Fruit fly (Drosophila melanogaster): Measurements from ENCODE around the gene sowah.

Gene sowah

dm6 chr3L:12490418-12491035 lies 81.8 kb downstream of the sowah start, which contains the start of gene CG10660 (continued):
- TF ChIP-seq CG14860 (GFP tag; IDR thresholded peaks at IDR 0.05; ENCODE audit: partially characterized antibody) (no peak), ind (GFP tag; optimal IDR thresholded peaks at IDR 0.05) (peak; percentile 81), CG10431 (GFP tag; optimal IDR thresholded peaks at IDR 0.05) (peak; percentile 73), ttk (GFP tag; IDR thresholded peaks at IDR 0.05) (peak; percentile 80), abd-A (tag; optimal IDR thresholded peaks at IDR 0.05) (no peak), h (optimal IDR thresholded peaks at IDR 0.05) (no peak), cwo (GFP tag; optimal IDR thresholded peaks at IDR 0.05) (peak; percentile 75), CG2889 (GFP tag; IDR thresholded peaks at IDR 0.05) (peak; percentile 83), Optix (GFP tag; IDR thresholded peaks at IDR 0.05) (peak; percentile 85), sqz (GFP tag; optimal IDR thresholded peaks at IDR 0.05) (peak; percentile 64), fd96Cb (tag; optimal IDR thresholded peaks at IDR 0.05) (peak; percentile 91), CG7357 (GFP tag; IDR thresholded peaks at IDR 0.05) (peak; percentile 73), seq (GFP tag; IDR thresholded peaks at IDR 0.05) (peak; percentile 88), ranshi (GFP tag; IDR thresholded peaks at IDR 0.05) (peak; percentile 89), mirr (GFP tag; optimal IDR thresholded peaks at IDR 0.05) (peak; percentile 13), CG1233 (GFP tag; optimal IDR thresholded peaks at IDR 0.05) (peak; percentile 79), CG11504 (tag; optimal IDR thresholded peaks at IDR 0.05) (peak; percentile 93), pita (GFP tag; optimal IDR thresholded peaks at IDR 0.05) (no peak), CG6813 (GFP tag; optimal IDR thresholded peaks at IDR 0.05) (peak; percentile 78), CG2202 (tag; optimal IDR thresholded peaks at IDR 0.05) (peak; percentile 77), gcm2 (GFP tag; optimal IDR thresholded peaks at IDR 0.05) (peak; percentile 69), Nf-YA (GFP tag; IDR thresholded peaks at IDR 0.05) (peak; percentile 82), Eip74EF (GFP tag; optimal IDR thresholded peaks at IDR 0.05) (peak in 1 of 2 experiments; percentile 87), MESR4 (GFP tag; optimal IDR thresholded peaks at IDR 0.05) (peak; percentile 39), wor (GFP tag; IDR thresholded peaks at IDR 0.05) (peak; percentile 86), Dek (tag; optimal IDR thresholded peaks at IDR 0.05) (peak; percentile 86), CG6791 (GFP tag; IDR thresholded peaks at IDR 0.05; ENCODE audit: partially characterized antibody) (no peak), CG18011 (GFP tag; optimal IDR thresholded peaks at IDR 0.05) (peak; percentile 73), kah (GFP tag; optimal IDR thresholded peaks at IDR 0.05) (peak; percentile 66), vnd (GFP tag; IDR thresholded peaks at IDR 0.05; ENCODE audit: partially characterized antibody) (no peak), CG16779 (GFP tag; IDR thresholded peaks at IDR 0.05) (0 out of 2 replicates have a peak, but pooled peaks have one; percentile 55), Stat92E (GFP tag; optimal IDR thresholded peaks at IDR 0.05) (peak in 1 of 3 experiments; percentile 52), Atf6 (GFP tag; IDR thresholded peaks at IDR 0.05) (peak; percentile 86), CG33213 (GFP tag; optimal IDR thresholded peaks at IDR 0.05) (peak; percentile 53), ara (GFP tag; IDR thresholded peaks at IDR 0.05) (peak; percentile 78), CG9932 (GFP tag; IDR thresholded peaks at IDR 0.05) (peak; percentile 68), CG4328 (GFP tag; optimal IDR thresholded peaks at IDR 0.05) (peak; percentile 35), trh (GFP tag; optimal IDR thresholded peaks at IDR 0.05) (peak; percentile 61), PHDP (tag; optimal IDR thresholded peaks at IDR 0.05) (peak; percentile 94), CG10462 (GFP tag; optimal IDR thresholded peaks at IDR 0.05) (peak; percentile 43), sima (GFP tag; optimal IDR thresholded peaks at IDR 0.05) (no peak), HLH4C (GFP tag; IDR thresholded peaks at IDR 0.05; ENCODE audit: partially characterized antibody) (no peak), HLH54F (GFP tag; optimal IDR thresholded peaks at IDR 0.05) (peak; percentile 62), al (GFP tag; IDR thresholded peaks at IDR 0.05) (peak; percentile 37; the same call in 1 of the 2 replicates), disco-r (GFP tag; optimal IDR thresholded peaks at IDR 0.05) (no peak), CG13287 (GFP tag; IDR thresholded peaks at IDR 0.05; ENCODE audit: partially characterized antibody) (no peak), CG4854 (GFP tag; optimal IDR thresholded peaks at IDR 0.05) (peak; percentile 77), NC2α (GFP tag; optimal IDR thresholded peaks at IDR 0.05) (peak; percentile 22), cg (GFP tag; optimal IDR thresholded peaks at IDR 0.05) (peak; percentile 11)
